Fruit fly (Drosophila melanogaster) whole organism, embryonic: ENCODE results near the gene dpr20.

ENCODE experiments used
- B-H2 ChIP-seq: fragments of 200-800 bp; sonication (Bioruptor generic); optimal IDR thresholded peaks from 2 replicates; lab custom pipeline; 2018; ENCODE audit warnings: missing biosample characterization, mild to moderate bottlenecking, missing genetic modification characterization
- Blimp-1 ChIP-seq: fragments of 200-800 bp; sonication (Bioruptor generic); optimal IDR thresholded peaks from 3 replicates; lab custom pipeline; 2018; ENCODE audit warnings: missing biosample characterization, missing genetic modification characterization, mild to moderate bottlenecking, moderate library complexity, missing genetic modification reagents
- CG10565 ChIP-seq: fragments of 200-800 bp; sonication (Bioruptor generic); optimal IDR thresholded peaks from 3 replicates; lab custom pipeline; 2016; ENCODE audit warnings: missing biosample characterization, mild to moderate bottlenecking, missing genetic modification characterization
- CG11398 ChIP-seq: fragments of 200-800 bp; sonication (Bioruptor generic); optimal IDR thresholded peaks from 2 replicates; lab custom pipeline; 2016; ENCODE audit warnings: missing biosample characterization, missing genetic modification characterization
- CG12071 ChIP-seq: fragments of 200-800 bp; sonication (Bioruptor generic); optimal IDR thresholded peaks from 3 replicates; lab custom pipeline; 2018; ENCODE audit warnings: missing biosample characterization, mild to moderate bottlenecking, missing genetic modification characterization
- CG12104 ChIP-seq: fragments of 200-800 bp; sonication (Bioruptor generic); optimal IDR thresholded peaks from 3 replicates; lab custom pipeline; 2016; ENCODE audit warnings: missing biosample characterization, missing genetic modification characterization
- CG12236 ChIP-seq: fragments of 200-800 bp; sonication (Bioruptor generic); optimal IDR thresholded peaks from 2 replicates; lab custom pipeline; 2016; ENCODE audit warnings: missing biosample characterization, missing genetic modification characterization
- CG12299 ChIP-seq: fragments of 200-800 bp; sonication (Bioruptor generic); optimal IDR thresholded peaks from 2 replicates; lab custom pipeline; 2018; ENCODE audit warnings: missing biosample characterization, mild to moderate bottlenecking, missing genetic modification characterization
- CG12391 ChIP-seq: fragments of 200-800 bp; sonication (Bioruptor generic); optimal IDR thresholded peaks from 3 replicates; lab custom pipeline; 2018; ENCODE audit warnings: missing biosample characterization, mild to moderate bottlenecking, missing genetic modification characterization, moderate library complexity
- CG12659 ChIP-seq: fragments of 200-800 bp; sonication (Bioruptor generic); optimal IDR thresholded peaks from 3 replicates; lab custom pipeline; 2017; ENCODE audit warnings: mild to moderate bottlenecking, missing biosample characterization, missing genetic modification reagents, missing genetic modification characterization
- CG13624 ChIP-seq: fragments of 200-800 bp; sonication (Bioruptor generic); optimal IDR thresholded peaks from 2 replicates; lab custom pipeline; 2016; ENCODE audit warnings: missing biosample characterization, missing genetic modification characterization
- CG15011 ChIP-seq: fragments of 200-800 bp; sonication (Bioruptor generic); optimal IDR thresholded peaks from 3 replicates; lab custom pipeline; 2018; ENCODE audit warnings: missing biosample characterization, mild to moderate bottlenecking, missing genetic modification characterization
- CG16813 ChIP-seq: fragments of 200-800 bp; sonication (Bioruptor generic); IDR thresholded peaks from 3 replicates; pipeline ENCODE4 v1.3.6; 2022; ENCODE audit warnings: missing biosample characterization, missing genetic modification characterization; ENCODE audit not compliant: partially characterized antibody
- CG16863 ChIP-seq: fragments of 200-800 bp; sonication (Bioruptor generic); optimal IDR thresholded peaks from 3 replicates; lab custom pipeline; 2016; ENCODE audit warnings: missing biosample characterization, missing genetic modification characterization
- CG17385 ChIP-seq: fragments of 200-800 bp; sonication (Bioruptor generic); optimal IDR thresholded peaks from 3 replicates; lab custom pipeline; 2018; ENCODE audit warnings: missing biosample characterization, mild to moderate bottlenecking, missing genetic modification characterization
- CG2116 ChIP-seq: fragments of 200-800 bp; sonication (Bioruptor generic); optimal IDR thresholded peaks from 3 replicates; lab custom pipeline; 2018; ENCODE audit warnings: missing biosample characterization, mild to moderate bottlenecking, missing genetic modification characterization
- CG2129 ChIP-seq: fragments of 200-800 bp; sonication (Bioruptor generic); IDR thresholded peaks from 2 replicates; pipeline ENCODE4 v1.3.6; 2022; ENCODE audit warnings: missing biosample characterization, missing genetic modification characterization; ENCODE audit not compliant: partially characterized antibody
- CG2202 ChIP-seq: fragments of 200-800 bp; sonication (Bioruptor generic); optimal IDR thresholded peaks from 2 replicates; lab custom pipeline; 2018; ENCODE audit warnings: missing biosample characterization, mild to moderate bottlenecking, missing genetic modification characterization
- CG42726 ChIP-seq: fragments of 200-800 bp; sonication (Bioruptor generic); IDR thresholded peaks from 2 replicates; pipeline ENCODE4 v1.3.6; 2022; ENCODE audit warnings: missing biosample characterization, missing genetic modification characterization; ENCODE audit not compliant: partially characterized antibody
- CG4424 ChIP-seq: fragments of 200-800 bp; sonication (Bioruptor generic); optimal IDR thresholded peaks from 3 replicates; lab custom pipeline; 2016; ENCODE audit warnings: missing biosample characterization, missing genetic modification characterization
- CG6813 ChIP-seq: fragments of 200-800 bp; sonication (Bioruptor generic); optimal IDR thresholded peaks from 2 replicates; lab custom pipeline; 2017; ENCODE audit warnings: missing biosample characterization, missing genetic modification characterization, mild to moderate bottlenecking, moderate library complexity, missing genetic modification reagents
- CG7357 ChIP-seq: fragments of 200-800 bp; sonication (Bioruptor generic); IDR thresholded peaks from 3 replicates; pipeline ENCODE4 v1.3.6; 2022; ENCODE audit warnings: missing biosample characterization, missing genetic modification characterization
- CG8388 ChIP-seq: fragments of 200-800 bp; sonication (Bioruptor generic); optimal IDR thresholded peaks from 2 replicates; lab custom pipeline; 2019; ENCODE audit warnings: missing biosample characterization, mild to moderate bottlenecking, missing genetic modification characterization, moderate library complexity
- Dek ChIP-seq: fragments of 200-800 bp; sonication (Bioruptor generic); optimal IDR thresholded peaks from 3 replicates; lab custom pipeline; 2019; ENCODE audit warnings: missing biosample characterization, mild to moderate bottlenecking, missing genetic modification characterization, moderate library complexity
- HLH4C ChIP-seq: fragments of 200-800 bp; sonication (Bioruptor generic); IDR thresholded peaks from 3 replicates; pipeline ENCODE4 v1.3.6; 2022; ENCODE audit warnings: missing biosample characterization, missing genetic modification characterization; ENCODE audit not compliant: partially characterized antibody
- Hr3 ChIP-seq: fragments of 200-800 bp; sonication (Bioruptor generic); optimal IDR thresholded peaks from 3 replicates; lab custom pipeline; 2016; ENCODE audit warnings: missing biosample characterization, missing genetic modification characterization
- Max ChIP-seq: fragments of 200-800 bp; sonication (Bioruptor generic); optimal IDR thresholded peaks from 2 replicates; lab custom pipeline; 2016; ENCODE audit warnings: missing biosample characterization, mild to moderate bottlenecking, missing genetic modification characterization
- ap ChIP-seq: fragments of 200-800 bp; sonication (Bioruptor generic); IDR thresholded peaks from 2 replicates; pipeline ENCODE4 v1.3.6; 2022; ENCODE audit warnings: missing biosample characterization, missing genetic modification characterization
- ato ChIP-seq: fragments of 200-800 bp; sonication (Bioruptor generic); IDR thresholded peaks from 2 replicates; pipeline ENCODE4 v1.3.6; 2022; ENCODE audit warnings: missing biosample characterization, missing genetic modification characterization; ENCODE audit not compliant: partially characterized antibody
- bcd ChIP-seq: fragments of 200-800 bp; sonication (Bioruptor generic); optimal IDR thresholded peaks from 2 replicates; lab custom pipeline; 2017; ENCODE audit warnings: missing biosample characterization, mild to moderate bottlenecking, missing genetic modification characterization
- bigmax ChIP-seq: fragments of 200-800 bp; sonication (Bioruptor generic); optimal IDR thresholded peaks from 2 replicates; lab custom pipeline; 2018; ENCODE audit warnings: missing biosample characterization, mild to moderate bottlenecking, missing genetic modification characterization
- bowl ChIP-seq: fragments of 200-800 bp; sonication (Bioruptor generic); IDR thresholded peaks from 2 replicates; pipeline ENCODE4 v1.3.6; 2022; ENCODE audit warnings: missing biosample characterization, missing genetic modification characterization
- chinmo ChIP-seq: fragments of 200-800 bp; sonication (Bioruptor generic); IDR thresholded peaks from 4 replicates; pipeline ENCODE4 v1.3.6; 2022; ENCODE audit warnings: missing biosample characterization, missing genetic modification characterization; ENCODE audit not compliant: partially characterized antibody
- dimm ChIP-seq: fragments of 200-800 bp; sonication (Bioruptor generic); IDR thresholded peaks from 2 replicates; pipeline ENCODE4 v1.3.6; 2022; ENCODE audit warnings: missing biosample characterization, missing genetic modification characterization
- dm ChIP-seq: fragments of 200-800 bp; sonication (Bioruptor generic); optimal IDR thresholded peaks from 3 replicates; lab custom pipeline; 2016; ENCODE audit warnings: missing biosample characterization, missing genetic modification characterization
- ewg ChIP-seq: fragments of 200-800 bp; sonication (Bioruptor generic); optimal IDR thresholded peaks from 3 replicates; lab custom pipeline; 2017; ENCODE audit warnings: mild to moderate bottlenecking, missing biosample characterization, missing genetic modification reagents, missing genetic modification characterization
- inv ChIP-seq: fragments of 200-800 bp; sonication (Bioruptor generic); IDR thresholded peaks from 2 replicates; pipeline ENCODE4 v1.3.6; 2022; ENCODE audit warnings: missing biosample characterization, missing genetic modification characterization; ENCODE audit not compliant: partially characterized antibody
- jumu ChIP-seq: fragments of 200-800 bp; sonication (Bioruptor generic); optimal IDR thresholded peaks from 3 replicates; lab custom pipeline; 2016; ENCODE audit warnings: missing biosample characterization, missing genetic modification characterization
- kay ChIP-seq: fragments of 200-800 bp; sonication (Bioruptor generic); optimal IDR thresholded peaks from 2 replicates; lab custom pipeline; 2016; ENCODE audit warnings: missing biosample characterization, missing genetic modification characterization
- lab ChIP-seq: fragments of 200-800 bp; sonication (Bioruptor generic); optimal IDR thresholded peaks from 3 replicates; lab custom pipeline; 2017; ENCODE audit warnings: missing biosample characterization, missing genetic modification characterization, mild to moderate bottlenecking, moderate library complexity, missing genetic modification reagents
- lbe ChIP-seq: fragments of 200-800 bp; sonication (Bioruptor generic); optimal IDR thresholded peaks from 2 replicates; lab custom pipeline; 2016; ENCODE audit warnings: missing biosample characterization, mild to moderate bottlenecking, missing genetic modification characterization
- lov ChIP-seq, 2 experiments: fragments of 200-800 bp in 1 of 2; fragments of >200 bp in 1 of 2; sonication (Bioruptor generic) in 1 of 2; IDR thresholded peaks in 1 of 2; optimal IDR thresholded peaks in 1 of 2; 2 replicates in 1 of 2; 3 replicates in 1 of 2; pipeline versions ENCODE4 v1.3.6 to Lab custom; 2017 to 2022; ENCODE audit warnings: missing biosample characterization in 1 of 2, missing genetic modification characterization in 1 of 2
- mirr ChIP-seq: fragments of 200-800 bp; sonication (Bioruptor generic); optimal IDR thresholded peaks from 3 replicates; lab custom pipeline; 2018; ENCODE audit warnings: missing biosample characterization, mild to moderate bottlenecking, missing genetic modification characterization
- rib ChIP-seq: fragments of 200-800 bp; sonication (Bioruptor generic); IDR thresholded peaks from 2 replicates; pipeline ENCODE4 v1.3.6; 2022; ENCODE audit warnings: missing biosample characterization, missing genetic modification characterization
- salm ChIP-seq: fragments of 200-800 bp; sonication (Bioruptor generic); optimal IDR thresholded peaks from 2 replicates; lab custom pipeline; 2018; ENCODE audit warnings: missing biosample characterization, mild to moderate bottlenecking, missing genetic modification characterization
- sim ChIP-seq: fragments of 200-800 bp; sonication (Bioruptor generic); IDR thresholded peaks from 2 replicates; pipeline ENCODE4 v1.3.6; 2022; ENCODE audit warnings: missing biosample characterization, missing genetic modification characterization
- so ChIP-seq: fragments of 200-800 bp; sonication (Bioruptor generic); IDR thresholded peaks from 3 replicates; pipeline ENCODE4 v1.3.6; 2022; ENCODE audit warnings: missing biosample characterization, missing genetic modification characterization
- sob ChIP-seq: fragments of 200-800 bp; sonication (Bioruptor generic); IDR thresholded peaks from 2 replicates; pipeline ENCODE4 v1.3.6; 2022; ENCODE audit warnings: missing biosample characterization, missing genetic modification characterization
- zfh2 ChIP-seq: fragments of 200-800 bp; sonication (Bioruptor generic); optimal IDR thresholded peaks from 2 replicates; lab custom pipeline; 2016; ENCODE audit warnings: missing biosample characterization, missing genetic modification characterization

Gene dpr20

DNA sequence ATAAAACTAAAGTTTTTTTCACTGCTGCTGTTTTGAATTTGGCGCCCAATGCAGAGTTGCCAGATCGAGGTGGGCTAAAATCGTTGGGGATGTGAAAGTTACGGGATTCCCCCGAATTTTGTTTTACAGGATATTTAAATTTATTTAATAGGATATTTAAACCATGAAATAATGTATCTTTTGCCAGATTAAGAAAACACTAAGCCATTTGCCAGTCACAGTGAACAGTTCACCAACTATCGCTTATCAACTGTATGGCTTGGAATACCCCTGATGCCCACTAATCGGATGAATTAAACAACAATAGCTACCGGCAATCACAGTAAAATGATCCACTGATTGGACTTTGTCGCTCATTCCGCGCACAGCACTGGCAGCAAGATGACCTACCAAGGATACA, 6.0 kb downstream of the dpr20 start, which contains the start of gene Dci (continued):
- peak; percentile 24 for TF ChIP-seq CG17385 (GFP tag; lab: Kevin White, UChicago)
- peak; percentile 65 for TF ChIP-seq CG12659
- peak; percentile 46 for TF ChIP-seq CG16863 (GFP tag; lab: Kevin White, UChicago)
- no peak for TF ChIP-seq CG6813 (GFP tag; lab: Kevin White, UChicago)
- no peak for TF ChIP-seq CG12299 (tag; lab: Kevin White, UChicago)
- peak; percentile 37; the same call in 1 of the 2 replicates for TF ChIP-seq bowl (GFP tag; lab: Robert Waterston, UW)
- TF ChIP-seq ato (GFP tag; lab: Robert Waterston, UW): 0 out of 2 replicates have a peak, but pooled peaks have one; percentile 41
- TF ChIP-seq bcd (GFP tag; lab: Kevin White, UChicago): peak; percentile 69
- no peak for TF ChIP-seq salm (tag; lab: Kevin White, UChicago)
- TF ChIP-seq so (GFP tag; lab: Robert Waterston, UW): peak; percentile 57; the same call in 1 of the 3 replicates
- no peak for TF ChIP-seq lab
- no peak for TF ChIP-seq bigmax
- no peak for TF ChIP-seq B-H2 (GFP tag; lab: Kevin White, UChicago)
- no peak for TF ChIP-seq CG12071 (GFP tag; lab: Kevin White, UChicago)
- peak; percentile 14 for TF ChIP-seq CG2202 (tag; lab: Kevin White, UChicago)
- peak; percentile 48 for TF ChIP-seq CG12104 (GFP tag; lab: Kevin White, UChicago)
- peak; percentile 48; the same call in 1 of the 2 replicates for TF ChIP-seq CG42726
- no peak for TF ChIP-seq mirr (GFP tag; lab: Kevin White, UChicago)
- TF ChIP-seq kay: no peak
- TF ChIP-seq chinmo (GFP tag; lab: Robert Waterston, UW): 0 out of 4 replicates have a peak, but pooled peaks have one; percentile 49
- TF ChIP-seq CG2116 (GFP tag; lab: Kevin White, UChicago): peak; percentile 59
- peak; percentile 80 for TF ChIP-seq inv (GFP tag; lab: Robert Waterston, UW)
- TF ChIP-seq CG10565 (GFP tag; lab: Kevin White, UChicago): no peak
- peak; percentile 79 for TF ChIP-seq sob (GFP tag; lab: Robert Waterston, UW)
- peak; percentile 82 for TF ChIP-seq CG2129 (GFP tag; lab: Robert Waterston, UW)
- peak; percentile 36 for TF ChIP-seq dm (GFP tag; lab: Kevin White, UChicago)
- TF ChIP-seq Max (GFP tag; lab: Kevin White, UChicago): peak; percentile 72
- peak; percentile 76 for TF ChIP-seq Hr3 (GFP tag; lab: Kevin White, UChicago)
- TF ChIP-seq CG12236 (GFP tag; lab: Kevin White, UChicago): no peak
- 0 out of 2 replicates have a peak, but pooled peaks have one; percentile 10 for TF ChIP-seq rib (GFP tag; lab: Robert Waterston, UW)
- no peak for TF ChIP-seq lbe (GFP tag; lab: Kevin White, UChicago)
- TF ChIP-seq zfh2 (GFP tag; lab: Kevin White, UChicago): peak; percentile 68
- peak; percentile 41 for TF ChIP-seq CG11398
- TF ChIP-seq lov (optimal IDR thresholded peaks at IDR 0.05; lab: Kevin White, UChicago): no peak
- 0 out of 3 replicates have a peak, but pooled peaks have one; percentile 12 for TF ChIP-seq lov (GFP tag; IDR thresholded peaks at IDR 0.05; lab: Robert Waterston, UW)
- peak; percentile 3 for TF ChIP-seq CG4424
- TF ChIP-seq CG16813 (GFP tag; lab: Robert Waterston, UW): peak; percentile 90
- TF ChIP-seq CG13624: peak; percentile 71
- peak; percentile 34 for TF ChIP-seq CG8388
- TF ChIP-seq dimm (GFP tag; lab: Robert Waterston, UW): peak; percentile 35; the same call in 1 of the 2 replicates
- no peak for TF ChIP-seq CG15011 (GFP tag; lab: Kevin White, UChicago)
- TF ChIP-seq Blimp-1: no peak
- peak; percentile 46; the same call in 1 of the 3 replicates for TF ChIP-seq CG7357
- TF ChIP-seq CG12391: peak; percentile 83
- no peak for TF ChIP-seq sim (GFP tag; lab: Robert Waterston, UW)
- peak; percentile 81 for TF ChIP-seq HLH4C (GFP tag; lab: Robert Waterston, UW)
- peak; percentile 16 for TF ChIP-seq Dek (tag; lab: Kevin White, UChicago)
- TF ChIP-seq ap (GFP tag; lab: Robert Waterston, UW): peak; percentile 58
- peak; percentile 72 for TF ChIP-seq jumu (GFP tag; lab: Kevin White, UChicago)
- TF ChIP-seq ewg: peak; percentile 46
